Worm (Caenorhabditis elegans): Measurements from ENCODE around the gene cux-7.

The cux-7 gene

DNA sequence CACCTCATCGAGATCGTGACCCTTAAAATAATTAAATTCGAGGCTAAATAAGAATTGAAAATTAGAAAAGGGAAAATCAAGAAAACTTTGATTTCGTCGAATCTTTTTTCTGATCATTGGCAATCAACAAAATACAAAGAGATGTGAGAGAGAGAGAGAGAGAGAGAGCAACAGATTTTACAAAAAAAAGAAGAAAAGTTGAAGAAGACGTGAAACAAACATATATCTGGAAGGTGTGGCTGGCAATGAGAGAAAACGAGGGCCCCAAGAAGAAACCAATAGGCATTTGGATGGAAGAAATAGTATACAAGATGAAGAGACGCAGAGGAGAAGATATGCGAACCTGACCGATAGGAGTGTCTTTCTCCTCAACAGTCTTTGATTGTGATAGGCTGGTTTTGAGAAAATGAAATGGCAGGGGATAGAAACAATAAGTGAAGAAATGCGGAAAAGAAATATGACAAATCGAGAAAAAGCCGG is 31.6 kb downstream of the cux-7 start, which contains the start of gene mup-4 (continued):
- no peak for TF ChIP-seq unc-62 (GFP tag; optimal IDR thresholded peaks at IDR 0.05)
- TF ChIP-seq blmp-1 (tag; optimal IDR thresholded peaks at IDR 0.05) = peak; percentile 65
- no peak for TF ChIP-seq ama-1 (optimal IDR thresholded peaks at IDR 0.05)

ce11 chrIII:7488303-7488702 is 32.3 kb downstream of the cux-7 start:
- TF ChIP-seq lsy-2 (tag; optimal IDR thresholded peaks at IDR 0.05) (peak; percentile 22 to 47), nhr-85 (tag) (peak; percentile 96), lin-14 (GFP tag; optimal IDR thresholded peaks at IDR 0.05) (peak; percentile 94), nhr-20 (tag; optimal IDR thresholded peaks at IDR 0.05) (peak; percentile 78), nhr-77 (tag; optimal IDR thresholded peaks at IDR 0.05) (peak; percentile 15), dpl-1 (GFP tag; optimal IDR thresholded peaks at IDR 0.05) (peak in 2 of 3 experiments; percentile 9 to 16), nhr-71 (tag; optimal IDR thresholded peaks at IDR 0.05) (peak; percentile 73), hlh-4 (tag; optimal IDR thresholded peaks at IDR 0.05) (no peak), nhr-76 (tag; optimal IDR thresholded peaks at IDR 0.05) (no peak), rnt-1 (tag; optimal IDR thresholded peaks at IDR 0.05) (no peak), nhr-90 (tag; optimal IDR thresholded peaks at IDR 0.05; ENCODE audit: poor library complexity) (peak; percentile 63), pag-3 (tag; optimal IDR thresholded peaks at IDR 0.05; ENCODE audit: borderline replicate concordance, insufficient read depth) (peak; percentile 99), nhr-47 (tag; optimal IDR thresholded peaks at IDR 0.05) (peak; percentile 22), nhr-28 (tag; optimal IDR thresholded peaks at IDR 0.05) (no peak), hlh-17 (GFP tag; optimal IDR thresholded peaks at IDR 0.05; ENCODE audit: borderline replicate concordance) (no peak), snu-23 (GFP tag; optimal IDR thresholded peaks at IDR 0.05) (peak; percentile 76), lin-35 (GFP tag; optimal IDR thresholded peaks at IDR 0.05) (peak in 1 of 2 experiments; percentile 12), blmp-1 (tag; optimal IDR thresholded peaks at IDR 0.05) (peak; percentile 91), elt-3 (tag; optimal IDR thresholded peaks at IDR 0.05) (peak; percentile 55 to 95 (median 86)), unc-130 (tag; optimal IDR thresholded peaks at IDR 0.05) (peak; percentile 32), efl-1 (optimal IDR thresholded peaks at IDR 0.05) (peak in 1 of 2 experiments; percentile 3), efl-1 (GFP tag; optimal IDR thresholded peaks at IDR 0.05 in 1 of 2) (peak in 1 of 2 experiments; percentile 6), xbp-1 (tag; optimal IDR thresholded peaks at IDR 0.05) (peak; percentile 5), tbx-2 (tag; optimal IDR thresholded peaks at IDR 0.05) (peak; percentile 37), C16A3.4 (tag; optimal IDR thresholded peaks at IDR 0.05) (peak; percentile 36), mep-1 (tag; optimal IDR thresholded peaks at IDR 0.05) (peak; percentile 59), hpl-2 (GFP tag; optimal IDR thresholded peaks at IDR 0.05) (no peak)

DNA sequence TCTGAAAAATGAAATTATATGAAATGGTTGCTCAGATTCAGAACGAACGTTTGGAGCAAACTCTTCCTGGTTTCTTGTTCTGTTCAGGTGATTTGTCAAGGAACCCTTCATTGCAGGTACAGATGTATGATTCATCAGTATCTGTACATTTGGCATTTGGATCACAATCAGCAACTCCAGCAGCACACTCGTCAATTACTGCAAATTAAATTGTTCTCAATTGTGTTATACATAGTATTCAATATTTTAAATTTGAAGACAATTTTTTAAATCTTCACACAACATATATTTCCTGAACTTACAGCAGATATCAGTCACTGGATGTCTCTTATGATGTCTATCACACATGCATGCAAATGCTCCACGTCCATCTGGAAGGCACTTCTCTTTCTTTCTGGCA is 35.9 kb downstream of the cux-7 start:
- TF ChIP-seq unc-62 (GFP tag; optimal IDR thresholded peaks at IDR 0.05) (no peak), mef-2 (tag; optimal IDR thresholded peaks at IDR 0.05) (no peak), efl-3 (GFP tag; optimal IDR thresholded peaks at IDR 0.05) (no peak), aha-1 (tag; optimal IDR thresholded peaks at IDR 0.05) (no peak), zag-1 (tag; optimal IDR thresholded peaks at IDR 0.05) (no peak), nhr-76 (tag; optimal IDR thresholded peaks at IDR 0.05) (no peak), blmp-1 (tag; optimal IDR thresholded peaks at IDR 0.05) (no peak)

ce11 chrIII:7478932-7479331 is 41.7 kb downstream of the cux-7 start:
- no peak for TF ChIP-seq tbx-2 (tag; optimal IDR thresholded peaks at IDR 0.05)
- no peak for TF ChIP-seq ceh-90 (tag; optimal IDR thresholded peaks at IDR 0.05)
- peak; percentile 89 for TF ChIP-seq elt-2 (tag; optimal IDR thresholded peaks at IDR 0.05)
- no peak for TF ChIP-seq nhr-237 (tag; optimal IDR thresholded peaks at IDR 0.05)
- TF ChIP-seq lin-14 (GFP tag; optimal IDR thresholded peaks at IDR 0.05) = peak; percentile 5
- TF ChIP-seq jun-1 (tag; optimal IDR thresholded peaks at IDR 0.05) = no peak
- TF ChIP-seq nhr-47 (tag; optimal IDR thresholded peaks at IDR 0.05) = no peak
- TF ChIP-seq nhr-11 (tag; optimal IDR thresholded peaks at IDR 0.05) = no peak
- peak in 1 of 2 experiments; percentile 4 for TF ChIP-seq lin-35 (GFP tag; optimal IDR thresholded peaks at IDR 0.05)
- TF ChIP-seq blmp-1 (tag; optimal IDR thresholded peaks at IDR 0.05) = peak; percentile 39
- peak; percentile 53 for TF ChIP-seq tlp-1 (tag; optimal IDR thresholded peaks at IDR 0.05)
